Fruit fly (Drosophila melanogaster) whole organism, prepupa: ENCODE results near the gene deltaCOP.

Experiments used
- Blimp-1 ChIP-seq: fragments of 200-800 bp; sonication (Bioruptor generic); optimal IDR thresholded peaks from 3 replicates; lab custom pipeline; 2017; ENCODE audit warnings: missing biosample characterization, missing genetic modification characterization, mild to moderate bottlenecking, moderate library complexity, missing genetic modification reagents
- CG10669 ChIP-seq: fragments of 200-800 bp; sonication (Bioruptor generic); optimal IDR thresholded peaks from 3 replicates; lab custom pipeline; 2018; ENCODE audit warnings: missing biosample characterization, mild to moderate bottlenecking, missing genetic modification characterization, moderate library complexity
- CG11294 ChIP-seq: fragments of 200-800 bp; sonication (Bioruptor generic); IDR thresholded peaks from 2 replicates; pipeline ENCODE4 v1.3.6; 2022; ENCODE audit warnings: missing biosample characterization, missing genetic modification characterization
- CG11902 ChIP-seq: fragments of 200-800 bp; sonication (Bioruptor generic); optimal IDR thresholded peaks from 3 replicates; lab custom pipeline; 2016; ENCODE audit warnings: missing biosample characterization, missing genetic modification characterization
- CG1621 ChIP-seq: fragments of 200-800 bp; sonication (Bioruptor generic); optimal IDR thresholded peaks from 3 replicates; lab custom pipeline; 2018; ENCODE audit warnings: missing biosample characterization, mild to moderate bottlenecking, missing genetic modification characterization
- CG3032 ChIP-seq: fragments of 200-800 bp; optimal IDR thresholded peaks from 2 replicates; lab custom pipeline; 2019; ENCODE audit warnings: missing biosample characterization, mild to moderate bottlenecking, missing genetic modification characterization, moderate library complexity
- CG31627 ChIP-seq: fragments of 200-800 bp; sonication (Bioruptor generic); optimal IDR thresholded peaks from 3 replicates; lab custom pipeline; 2016; ENCODE audit warnings: missing biosample characterization, missing genetic modification characterization
- CG32006 ChIP-seq: fragments of 200-800 bp; sonication (Bioruptor generic); optimal IDR thresholded peaks from 3 replicates; lab custom pipeline; 2017; ENCODE audit warnings: missing biosample characterization, mild to moderate bottlenecking, missing genetic modification characterization
- CG3919 ChIP-seq: fragments of 200-800 bp; sonication (Bioruptor generic); optimal IDR thresholded peaks from 3 replicates; lab custom pipeline; 2016; ENCODE audit warnings: missing biosample characterization, missing genetic modification characterization
- CG4318 ChIP-seq: fragments of 200-800 bp; sonication (Bioruptor generic); optimal IDR thresholded peaks from 3 replicates; lab custom pipeline; 2017; ENCODE audit warnings: missing biosample characterization, mild to moderate bottlenecking, missing genetic modification characterization
- CG6163 ChIP-seq: fragments of 200-800 bp; sonication (Bioruptor generic); IDR thresholded peaks from 3 replicates; pipeline ENCODE4 v1.3.6; 2022; ENCODE audit warnings: missing biosample characterization, missing genetic modification characterization
- CG6276 ChIP-seq: fragments of 200-800 bp; sonication (Bioruptor generic); optimal IDR thresholded peaks from 2 replicates; lab custom pipeline; 2017; ENCODE audit warnings: missing biosample characterization, mild to moderate bottlenecking, missing genetic modification characterization
- CG6792 ChIP-seq: fragments of 200-800 bp; sonication (Bioruptor generic); optimal IDR thresholded peaks from 3 replicates; lab custom pipeline; 2016; ENCODE audit warnings: missing biosample characterization, missing genetic modification characterization
- CG6808 ChIP-seq: fragments of 200-800 bp; sonication (Bioruptor generic); optimal IDR thresholded peaks from 3 replicates; lab custom pipeline; 2017; ENCODE audit warnings: missing biosample characterization, missing genetic modification characterization, mild to moderate bottlenecking, moderate library complexity, missing genetic modification reagents
- CG6854 ChIP-seq: fragments of 200-800 bp; sonication (Bioruptor generic); optimal IDR thresholded peaks from 2 replicates; lab custom pipeline; 2017; ENCODE audit warnings: missing biosample characterization, mild to moderate bottlenecking, missing genetic modification characterization
- CG8119 ChIP-seq: fragments of 200-800 bp; sonication (Bioruptor generic); IDR thresholded peaks from 3 replicates; pipeline ENCODE4 v1.3.6; 2022; ENCODE audit warnings: missing biosample characterization, missing genetic modification characterization
- CG8319 ChIP-seq: fragments of 200-800 bp; sonication (Bioruptor generic); optimal IDR thresholded peaks from 3 replicates; lab custom pipeline; 2016; ENCODE audit warnings: missing biosample characterization, missing genetic modification characterization
- Eip78C ChIP-seq: fragments of 200-800 bp; sonication (Bioruptor generic); peaks from one replicate; lab custom pipeline; 2016; ENCODE audit warnings: missing biosample characterization, missing genetic modification characterization
- Eip93F ChIP-seq: fragments of 200-800 bp; sonication (Bioruptor generic); optimal IDR thresholded peaks from 2 replicates; lab custom pipeline; 2016; ENCODE audit warnings: missing biosample characterization, mild to moderate bottlenecking, missing genetic modification characterization
- Ets96B ChIP-seq: fragments of 200-800 bp; optimal IDR thresholded peaks from 2 replicates; lab custom pipeline; 2019; ENCODE audit warnings: missing biosample characterization, mild to moderate bottlenecking, missing genetic modification characterization, moderate library complexity
- Gug ChIP-seq: fragments of 200-800 bp; sonication (Bioruptor generic); IDR thresholded peaks from 2 replicates; pipeline ENCODE4 v1.3.6; 2022; ENCODE audit warnings: missing biosample characterization, missing genetic modification characterization
- Hr4 ChIP-seq: fragments of 200-800 bp; sonication (Bioruptor generic); optimal IDR thresholded peaks from 3 replicates; lab custom pipeline; 2016; ENCODE audit warnings: missing biosample characterization, missing genetic modification characterization
- Lpt ChIP-seq: fragments of 200-800 bp; sonication (Bioruptor generic); optimal IDR thresholded peaks from 3 replicates; lab custom pipeline; 2016; ENCODE audit warnings: missing biosample characterization, missing genetic modification characterization
- Met ChIP-seq: fragments of 200-800 bp; sonication (Bioruptor generic); optimal IDR thresholded peaks from 3 replicates; lab custom pipeline; 2016; ENCODE audit warnings: missing biosample characterization, missing genetic modification characterization
- OdsH ChIP-seq: fragments of 200-800 bp; sonication (Bioruptor generic); optimal IDR thresholded peaks from 3 replicates; lab custom pipeline; 2016; ENCODE audit warnings: missing biosample characterization, missing genetic modification characterization
- Smox ChIP-seq: fragments of 200-800 bp; sonication (Bioruptor generic); optimal IDR thresholded peaks from 3 replicates; lab custom pipeline; 2016; ENCODE audit warnings: missing biosample characterization, missing genetic modification characterization
- Sox102F ChIP-seq: fragments of 200-800 bp; sonication (Bioruptor generic); optimal IDR thresholded peaks from 2 replicates; lab custom pipeline; 2016; ENCODE audit warnings: missing biosample characterization, mild to moderate bottlenecking, missing genetic modification characterization
- Sox15 ChIP-seq: fragments of 200-800 bp; sonication (Bioruptor generic); optimal IDR thresholded peaks from 3 replicates; lab custom pipeline; 2016; ENCODE audit warnings: missing biosample characterization, missing genetic modification characterization
- acj6 ChIP-seq: fragments of 200-800 bp; sonication (Bioruptor generic); optimal IDR thresholded peaks from 3 replicates; lab custom pipeline; 2016; ENCODE audit warnings: missing biosample characterization, missing genetic modification characterization
- cyc ChIP-seq: fragments of 200-800 bp; sonication (Bioruptor generic); optimal IDR thresholded peaks from 3 replicates; lab custom pipeline; 2016; ENCODE audit warnings: missing biosample characterization, missing genetic modification characterization
- eg ChIP-seq: fragments of 200-800 bp; sonication (Bioruptor generic); IDR thresholded peaks from 3 replicates; pipeline ENCODE4 v1.3.6; 2022; ENCODE audit warnings: missing biosample characterization, missing genetic modification characterization
- fd59A ChIP-seq: fragments of 200-800 bp; sonication (Bioruptor generic); optimal IDR thresholded peaks from 2 replicates; lab custom pipeline; 2017; ENCODE audit warnings: missing biosample characterization, mild to moderate bottlenecking, missing genetic modification characterization, missing genetic modification reagents
- fd85E ChIP-seq: fragments of 200-800 bp; sonication (Bioruptor generic); optimal IDR thresholded peaks from 3 replicates; lab custom pipeline; 2016; ENCODE audit warnings: missing biosample characterization, missing genetic modification characterization
- fkh ChIP-seq: fragments of 200-800 bp; sonication (Bioruptor generic); optimal IDR thresholded peaks from 3 replicates; lab custom pipeline; 2017; ENCODE audit warnings: missing biosample characterization, mild to moderate bottlenecking, missing genetic modification characterization, moderate library complexity
- lz ChIP-seq: fragments of 200-800 bp; sonication (Bioruptor generic); optimal IDR thresholded peaks from 3 replicates; lab custom pipeline; 2016; ENCODE audit warnings: missing biosample characterization, missing genetic modification characterization
- net ChIP-seq: fragments of 200-800 bp; sonication (Bioruptor generic); optimal IDR thresholded peaks from 3 replicates; lab custom pipeline; 2016; ENCODE audit warnings: missing biosample characterization, missing genetic modification characterization
- ss ChIP-seq, 2 experiments: fragments of 200-800 bp; sonication (Bioruptor generic); optimal IDR thresholded peaks; 2 replicates in 1 of 2; 3 replicates in 1 of 2; lab custom pipeline; 2017 to 2018; ENCODE audit warnings: mild to moderate bottlenecking in 2 of 2, missing biosample characterization in 2 of 2, missing genetic modification characterization in 2 of 2, moderate library complexity in 1 of 2
- svp ChIP-seq: fragments of 200-800 bp; sonication (Bioruptor generic); peaks from one replicate; lab custom pipeline; 2016; ENCODE audit warnings: missing biosample characterization, missing genetic modification characterization
- vri ChIP-seq: fragments of 200-800 bp; sonication (Bioruptor generic); optimal IDR thresholded peaks from 3 replicates; lab custom pipeline; 2016; ENCODE audit warnings: missing biosample characterization, mild to moderate bottlenecking, missing genetic modification characterization

Gene deltaCOP

dm6 chrX:1858867-1859266, 2.7 kb downstream of the deltaCOP start, which contains the start of gene Lamtor5 (continued):
- TF ChIP-seq CG6854 (GFP tag; lab: Kevin White, UChicago) (no peak), lz (GFP tag; lab: Kevin White, UChicago) (peak; percentile 63), CG32006 (GFP tag; lab: Kevin White, UChicago) (peak; percentile 37), CG10669 (peak; percentile 39), eg (peak; percentile 42; the same call in 1 of the 3 replicates), CG31627 (peak; percentile 47), cyc (peak; percentile 14), Ets96B (tag; lab: Kevin White, UChicago) (peak; percentile 36), OdsH (GFP tag; lab: Kevin White, UChicago) (peak; percentile 34), CG6276 (GFP tag; lab: Kevin White, UChicago) (no peak), Sox15 (GFP tag; lab: Kevin White, UChicago) (no peak), acj6 (GFP tag; lab: Kevin White, UChicago) (peak; percentile 49), CG4318 (GFP tag; lab: Kevin White, UChicago) (no peak), Smox (GFP tag; lab: Kevin White, UChicago) (peak; percentile 51), fkh (no peak), svp (peak; percentile 83), CG6792 (GFP tag; lab: Kevin White, UChicago) (peak; percentile 24), Sox102F (GFP tag; lab: Kevin White, UChicago) (peak; percentile 69), Lpt (GFP tag; lab: Kevin White, UChicago) (no peak), fd85E (GFP tag; lab: Kevin White, UChicago) (peak; percentile 5), Met (GFP tag; lab: Kevin White, UChicago) (peak; percentile 54), CG11294 (GFP tag; lab: Robert Waterston, UW) (no peak), CG8319 (GFP tag; lab: Kevin White, UChicago) (no peak), net (GFP tag; lab: Kevin White, UChicago) (peak; percentile 44), Eip93F (GFP tag; lab: Kevin White, UChicago) (no peak), CG6163 (GFP tag; lab: Robert Waterston, UW) (peak; percentile 63), CG3919 (GFP tag; lab: Kevin White, UChicago) (peak; percentile 38), CG3032 (peak; percentile 37), CG11902 (GFP tag; lab: Kevin White, UChicago) (no peak), CG1621 (tag; lab: Kevin White, UChicago) (no peak), fd59A (GFP tag; lab: Kevin White, UChicago) (peak; percentile 10), Hr4 (GFP tag; lab: Kevin White, UChicago) (peak; percentile 45), CG8119 (GFP tag; lab: Robert Waterston, UW) (peak; percentile 25; the same call in 1 of the 3 replicates), CG6808 (GFP tag; lab: Kevin White, UChicago) (peak; percentile 7), Gug (GFP tag; lab: Robert Waterston, UW) (no peak)

DNA sequence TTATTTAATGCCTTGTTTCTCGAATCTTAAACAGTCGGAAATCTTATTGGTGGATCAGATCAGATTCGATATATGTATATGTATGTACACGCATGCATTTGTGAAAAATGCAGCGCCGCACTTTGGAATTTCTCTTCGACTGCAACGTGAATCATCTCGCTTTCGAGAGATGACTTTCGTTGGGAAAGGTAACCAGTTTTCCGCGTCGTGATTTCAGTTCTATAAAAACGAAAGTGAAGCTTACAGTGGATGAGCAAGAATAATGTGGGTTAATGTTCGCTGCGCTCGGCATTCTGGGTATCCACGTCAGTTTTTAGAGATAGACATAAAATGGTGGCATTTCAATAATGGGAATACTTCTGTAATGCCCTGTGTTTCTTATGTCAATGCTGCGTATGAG, 5.0 kb downstream of the deltaCOP start:
- TF ChIP-seq Blimp-1 (GFP tag; lab: Kevin White, UChicago): peak; percentile 94
- no peak for TF ChIP-seq CG32006 (GFP tag; lab: Kevin White, UChicago)
- TF ChIP-seq, all 60 proteins: peak for 1

- TF ChIP-seq Eip78C (GFP tag; lab: Kevin White, UChicago) (peak; percentile 43), ss (GFP tag; optimal IDR thresholded peaks at IDR 0.05; lab: Kevin White, UChicago) (no peak), svp (peak; percentile 76), vri (GFP tag; lab: Kevin White, UChicago) (peak; percentile 62), CG6808 (GFP tag; lab: Kevin White, UChicago) (no peak)
Observed at dm6 chrX:1854873-1855272, 6.7 kb downstream of the deltaCOP start.
